Fruit fly (Drosophila melanogaster): ENCODE results near the gene elg1.
A peak's percentile ranks its signal among the peaks of the same experiment; 100 is the strongest.

elg1 gene

DNA sequence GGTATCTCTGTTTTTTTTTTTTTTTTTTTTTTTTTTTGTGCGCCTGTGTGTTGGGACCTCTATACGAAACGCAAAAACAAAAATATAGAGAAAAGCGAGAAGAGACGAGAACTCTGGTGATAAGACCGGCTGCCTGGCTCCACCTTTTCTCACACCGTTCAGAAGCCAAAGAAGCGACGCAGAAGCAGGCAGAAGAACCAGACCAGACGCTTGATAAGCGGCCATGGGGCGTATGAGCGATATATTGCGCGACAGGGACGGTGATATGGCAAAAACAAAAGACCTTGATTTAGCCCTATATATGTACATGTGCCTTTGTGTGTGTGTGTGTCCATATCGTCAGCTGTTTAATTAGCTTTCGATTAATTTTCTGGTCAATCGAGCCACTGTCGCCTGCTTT lies 29.3 kb downstream of the elg1 start (continued):
- TF ChIP-seq stwl (tag; optimal IDR thresholded peaks at IDR 0.05): no peak
- TF ChIP-seq Poxn (GFP tag; IDR thresholded peaks at IDR 0.05): no peak
- TF ChIP-seq CG6689 (GFP tag; IDR thresholded peaks at IDR 0.05): no peak
- TF ChIP-seq tap (tag; optimal IDR thresholded peaks at IDR 0.05): no peak
- no peak for TF ChIP-seq Chrac-16 (GFP tag; optimal IDR thresholded peaks at IDR 0.05)
- no peak for TF ChIP-seq Tbp (GFP tag; optimal IDR thresholded peaks at IDR 0.05)
- TF ChIP-seq ftz-f1 (GFP tag; optimal IDR thresholded peaks at IDR 0.05): peak; percentile 45
- no peak for TF ChIP-seq amos (GFP tag; IDR thresholded peaks at IDR 0.05; ENCODE audit: partially characterized antibody)
- TF ChIP-seq exex (tag; optimal IDR thresholded peaks at IDR 0.05): peak; percentile 73
- TF ChIP-seq Six4 (GFP tag; optimal IDR thresholded peaks at IDR 0.05): no peak
- TF ChIP-seq Gug (GFP tag; IDR thresholded peaks at IDR 0.05): no peak
- 0 out of 3 replicates have a peak, but pooled peaks have one; percentile 7 for TF ChIP-seq zen2 (GFP tag; IDR thresholded peaks at IDR 0.05; ENCODE audit: partially characterized antibody)
- 0 out of 2 replicates have a peak, but pooled peaks have one; percentile 9 for TF ChIP-seq CG10321 (GFP tag; IDR thresholded peaks at IDR 0.05)
- no peak for TF ChIP-seq CG12299 (tag; optimal IDR thresholded peaks at IDR 0.05)
- no peak for TF ChIP-seq tx (GFP tag; optimal IDR thresholded peaks at IDR 0.05)

DNA sequence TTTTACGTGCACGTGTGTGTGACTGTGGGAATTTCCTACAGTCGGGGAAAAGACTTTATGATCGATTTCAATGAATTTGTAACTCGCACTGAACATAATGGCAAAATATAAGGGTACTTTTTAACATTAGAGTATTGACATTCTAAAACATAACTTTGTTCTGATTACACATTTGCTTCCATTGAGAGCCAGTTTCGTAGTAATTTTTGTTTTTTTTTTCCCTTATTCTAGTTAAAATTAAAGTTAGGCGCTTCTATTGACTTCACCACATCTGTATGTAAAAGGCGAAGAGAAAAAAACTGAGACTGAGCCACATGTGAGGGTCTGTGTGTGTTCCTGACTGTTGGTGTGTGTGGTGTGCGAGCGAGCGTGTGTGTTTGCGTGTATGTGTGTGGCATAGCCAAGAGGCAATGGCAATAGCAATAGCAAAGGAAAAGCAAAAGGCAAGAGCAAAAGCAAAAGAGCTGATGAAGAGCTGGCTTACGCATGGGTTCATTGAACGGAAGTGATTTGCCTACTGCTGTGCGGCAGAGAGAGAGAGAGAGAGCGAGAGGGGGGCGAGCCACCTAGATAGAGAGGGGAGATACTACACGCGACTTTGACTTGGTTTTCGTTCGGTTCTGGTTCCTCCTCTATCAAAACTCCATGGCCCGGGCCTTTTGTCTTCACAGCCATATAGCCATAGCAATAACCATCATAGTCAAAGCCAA lies 30.2 kb downstream of the elg1 start:
- TF ChIP-seq Abd-B (GFP tag; optimal IDR thresholded peaks at IDR 0.05) (no peak), scrt (GFP tag; optimal IDR thresholded peaks at IDR 0.05) (peak; percentile 71), bcd (GFP tag; optimal IDR thresholded peaks at IDR 0.05) (peak; percentile 63), sug (tag; optimal IDR thresholded peaks at IDR 0.05) (peak; percentile 65), lmd (GFP tag; IDR thresholded peaks at IDR 0.05) (peak; percentile 64), Sry-δ (GFP tag; optimal IDR thresholded peaks at IDR 0.05) (peak; percentile 14), unc-4 (GFP tag; IDR thresholded peaks at IDR 0.05; ENCODE audit: partially characterized antibody) (no peak), tgo (GFP tag; IDR thresholded peaks at IDR 0.05) (peak; percentile 69; the same call in 2 of the 3 replicates), Side (GFP tag; optimal IDR thresholded peaks at IDR 0.05) (peak; percentile 43), ap (GFP tag; IDR thresholded peaks at IDR 0.05) (no peak; the same call in 1 of the 2 replicates), z (GFP tag; IDR thresholded peaks at IDR 0.05) (no peak), ab (GFP tag; optimal IDR thresholded peaks at IDR 0.05) (peak; percentile 22), chm (GFP tag; IDR thresholded peaks at IDR 0.05) (0 out of 2 replicates have a peak, but pooled peaks have one; percentile 30), CG11093 (GFP tag; IDR thresholded peaks at IDR 0.05) (no peak), Sry-β (GFP tag; optimal IDR thresholded peaks at IDR 0.05) (no peak), HLH3B (GFP tag; IDR thresholded peaks at IDR 0.05) (peak; percentile 66), cg (GFP tag; optimal IDR thresholded peaks at IDR 0.05) (peak; percentile 82), vfl (GFP tag; optimal IDR thresholded peaks at IDR 0.05) (no peak), CG30020 (tag; optimal IDR thresholded peaks at IDR 0.05) (no peak), Opbp (GFP tag; IDR thresholded peaks at IDR 0.05; ENCODE audit: partially characterized antibody) (no peak), mirr (GFP tag; optimal IDR thresholded peaks at IDR 0.05) (peak; percentile 1), CoRest (tag; optimal IDR thresholded peaks at IDR 0.05) (peak; percentile 86), Ptx1 (GFP tag; IDR thresholded peaks at IDR 0.05) (peak; percentile 58), nau (GFP tag; optimal IDR thresholded peaks at IDR 0.05) (peak; percentile 76), CG13775 (GFP tag; optimal IDR thresholded peaks at IDR 0.05) (peak; percentile 47), tap (tag; optimal IDR thresholded peaks at IDR 0.05) (peak; percentile 41), knrl (GFP tag; IDR thresholded peaks at IDR 0.05; ENCODE audit: partially characterized antibody) (no peak), Stat92E (GFP tag; optimal IDR thresholded peaks at IDR 0.05) (no peak), jumu (GFP tag; optimal IDR thresholded peaks at IDR 0.05) (peak; percentile 44), CG33213 (GFP tag; optimal IDR thresholded peaks at IDR 0.05) (peak; percentile 28), HLH54F (GFP tag; optimal IDR thresholded peaks at IDR 0.05) (peak; percentile 74), CG17328 (GFP tag; IDR thresholded peaks at IDR 0.05) (peak; percentile 63), Aef1 (GFP tag; IDR thresholded peaks at IDR 0.05) (no peak; the same call in 1 of the 3 replicates), Blimp-1 (GFP tag; optimal IDR thresholded peaks at IDR 0.05) (peak; percentile 67), insv (GFP tag; optimal IDR thresholded peaks at IDR 0.05) (peak in 1 of 2 experiments; percentile 9)
